Fruit fly (Drosophila melanogaster): Measurements from ENCODE around the gene Abd-B.

The Abd-B gene

dm6 chr3R:16940520-16940919 is 31.5 kb downstream of the Abd-B start (continued):
- TF ChIP-seq Jarid2 (GFP tag; optimal IDR thresholded peaks at IDR 0.05) = no peak
- no peak for TF ChIP-seq Awh (GFP tag; IDR thresholded peaks at IDR 0.05)
- peak; percentile 85 for TF ChIP-seq Deaf1 (tag; optimal IDR thresholded peaks at IDR 0.05)
- no peak for TF ChIP-seq Antp (GFP tag; optimal IDR thresholded peaks at IDR 0.05)
- TF ChIP-seq Hey (tag; optimal IDR thresholded peaks at IDR 0.05) = no peak
- no peak for TF ChIP-seq CG17568 (GFP tag; optimal IDR thresholded peaks at IDR 0.05)
- TF ChIP-seq seq (GFP tag; IDR thresholded peaks at IDR 0.05) = peak; percentile 95
- no peak for TF ChIP-seq peb (GFP tag; IDR thresholded peaks at IDR 0.05)
- peak; percentile 42 for TF ChIP-seq ewg (GFP tag; optimal IDR thresholded peaks at IDR 0.05)
- TF ChIP-seq HmgD (GFP tag; optimal IDR thresholded peaks at IDR 0.05) = no peak
- no peak for TF ChIP-seq zen2 (GFP tag; IDR thresholded peaks at IDR 0.05; ENCODE audit: partially characterized antibody)
- TF ChIP-seq MTF-1 (GFP tag; optimal IDR thresholded peaks at IDR 0.05; ENCODE audit: borderline replicate concordance) = no peak
- TF ChIP-seq Sox102F (GFP tag; optimal IDR thresholded peaks at IDR 0.05) = no peak
- no peak for TF ChIP-seq CG8924 (tag; optimal IDR thresholded peaks at IDR 0.05)
- TF ChIP-seq CG6765 (GFP tag; optimal IDR thresholded peaks at IDR 0.05) = no peak
- no peak for TF ChIP-seq disco-r (GFP tag; optimal IDR thresholded peaks at IDR 0.05)
- no peak for TF ChIP-seq Usf (GFP tag; optimal IDR thresholded peaks at IDR 0.05)
- TF ChIP-seq cg (GFP tag; optimal IDR thresholded peaks at IDR 0.05) = peak; percentile 45
- TF ChIP-seq C15 (GFP tag; IDR thresholded peaks at IDR 0.05) = no peak
- peak; percentile 66 for TF ChIP-seq CG1832 (GFP tag; optimal IDR thresholded peaks at IDR 0.05)
- TF ChIP-seq tll (GFP tag; optimal IDR thresholded peaks at IDR 0.05) = no peak
- no peak for TF ChIP-seq CG8388 (GFP tag; optimal IDR thresholded peaks at IDR 0.05)
- no peak for TF ChIP-seq gt (GFP tag; IDR thresholded peaks at IDR 0.05)
- TF ChIP-seq Med (GFP tag) = peak; percentile 40

- TF ChIP-seq nmo (GFP tag; optimal IDR thresholded peaks at IDR 0.05) (no peak), CG1233 (GFP tag; optimal IDR thresholded peaks at IDR 0.05) (no peak), Jarid2 (GFP tag; optimal IDR thresholded peaks at IDR 0.05) (no peak), grau (tag; optimal IDR thresholded peaks at IDR 0.05) (no peak), zen (tag; optimal IDR thresholded peaks at IDR 0.05) (peak; percentile 36), tll (GFP tag; optimal IDR thresholded peaks at IDR 0.05) (peak; percentile 72 to 99), CG15479 (GFP tag; optimal IDR thresholded peaks at IDR 0.05) (peak; percentile 33)
Observed at dm6 chr3R:16936319-16936718, 35.7 kb downstream of the Abd-B start.

DNA sequence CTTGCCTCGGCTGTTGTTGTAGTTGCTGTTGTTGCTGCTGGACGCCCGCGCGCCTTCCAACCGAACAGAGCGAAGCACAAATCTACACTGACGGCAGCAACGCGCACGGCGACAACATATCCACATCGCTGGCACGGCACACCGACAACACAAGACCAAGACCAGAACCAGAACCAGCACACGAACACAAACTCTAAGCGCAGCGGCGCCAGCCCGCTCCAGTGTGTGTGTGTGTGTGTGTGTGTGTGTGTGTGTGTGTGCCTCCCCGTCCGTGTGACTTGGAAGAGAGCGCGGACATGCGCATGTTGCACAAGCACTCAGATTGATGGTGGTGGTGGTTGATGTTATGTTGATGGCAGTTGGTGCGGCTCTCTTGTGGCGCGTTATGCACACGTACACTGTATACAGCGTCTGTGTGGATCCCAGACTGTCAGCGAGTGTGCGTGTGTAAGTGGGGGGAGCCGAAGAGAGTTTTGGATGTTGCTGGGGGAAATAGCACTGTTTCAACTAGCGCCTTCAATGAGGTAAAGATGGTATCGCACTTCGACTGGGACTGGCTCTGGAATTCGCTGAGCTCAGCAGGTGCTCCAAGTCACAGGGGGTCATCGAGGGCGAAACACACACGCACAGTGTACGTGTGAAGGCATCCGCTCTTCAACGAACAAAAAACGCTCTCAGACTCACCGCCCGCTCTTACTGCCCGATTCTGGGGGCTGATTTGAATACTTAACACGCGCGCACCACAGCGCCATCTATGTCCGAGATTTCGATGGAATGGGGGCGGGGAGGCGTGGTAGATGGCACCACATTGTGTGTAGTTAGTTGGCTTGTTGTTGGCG is 37.7 kb downstream of the Abd-B start:
- TF ChIP-seq chinmo (GFP tag; IDR thresholded peaks at IDR 0.05; ENCODE audit: partially characterized antibody) (0 out of 4 replicates have a peak, but pooled peaks have one; percentile 39), ken (GFP tag; IDR thresholded peaks at IDR 0.05) (no peak), Jarid2 (GFP tag; optimal IDR thresholded peaks at IDR 0.05) (peak; percentile 82), ato (GFP tag; IDR thresholded peaks at IDR 0.05; ENCODE audit: partially characterized antibody) (0 out of 2 replicates have a peak, but pooled peaks have one; percentile 35), vvl (GFP tag; IDR thresholded peaks at IDR 0.05) (peak; percentile 30; the same call in 1 of the 2 replicates), Dip2 (GFP tag; IDR thresholded peaks at IDR 0.05) (peak; percentile 88), TFAM (GFP tag; optimal IDR thresholded peaks at IDR 0.05) (no peak), ham (GFP tag; IDR thresholded peaks at IDR 0.05) (no peak), CoRest (tag; optimal IDR thresholded peaks at IDR 0.05) (peak; percentile 5), CG15479 (GFP tag; optimal IDR thresholded peaks at IDR 0.05) (peak; percentile 53), sob (GFP tag; IDR thresholded peaks at IDR 0.05) (no peak), nerfin-2 (GFP tag; IDR thresholded peaks at IDR 0.05; ENCODE audit: partially characterized antibody) (0 out of 2 replicates have a peak, but pooled peaks have one; percentile 15), CG6175 (GFP tag; IDR thresholded peaks at IDR 0.05) (peak; percentile 83), CG15073 (GFP tag; optimal IDR thresholded peaks at IDR 0.05) (peak; percentile 50), ewg (GFP tag; optimal IDR thresholded peaks at IDR 0.05) (peak; percentile 93), lmd (GFP tag; IDR thresholded peaks at IDR 0.05) (peak; percentile 17; the same call in 1 of the 2 replicates), Opbp (GFP tag; IDR thresholded peaks at IDR 0.05; ENCODE audit: partially characterized antibody) (peak; percentile 46; the same call in 2 of the 3 replicates), CG15514 (GFP tag; optimal IDR thresholded peaks at IDR 0.05) (peak; percentile 31), CTCF (GFP tag; optimal IDR thresholded peaks at IDR 0.05) (peak; percentile 93), bbx (GFP tag; IDR thresholded peaks at IDR 0.05; ENCODE audit: partially characterized antibody) (peak; percentile 24)

Data from whole organism, embryonic.